Fruit fly (Drosophila melanogaster) whole organism: ENCODE results near the gene CG13893.

Source experiments
- Dll ChIP-seq: fragments of >200 bp; optimal IDR thresholded peaks from 2 replicates; lab custom pipeline; 2017
- pan ChIP-seq: fragments of >200 bp; optimal IDR thresholded peaks from 2 replicates; lab custom pipeline; 2017

DNA sequence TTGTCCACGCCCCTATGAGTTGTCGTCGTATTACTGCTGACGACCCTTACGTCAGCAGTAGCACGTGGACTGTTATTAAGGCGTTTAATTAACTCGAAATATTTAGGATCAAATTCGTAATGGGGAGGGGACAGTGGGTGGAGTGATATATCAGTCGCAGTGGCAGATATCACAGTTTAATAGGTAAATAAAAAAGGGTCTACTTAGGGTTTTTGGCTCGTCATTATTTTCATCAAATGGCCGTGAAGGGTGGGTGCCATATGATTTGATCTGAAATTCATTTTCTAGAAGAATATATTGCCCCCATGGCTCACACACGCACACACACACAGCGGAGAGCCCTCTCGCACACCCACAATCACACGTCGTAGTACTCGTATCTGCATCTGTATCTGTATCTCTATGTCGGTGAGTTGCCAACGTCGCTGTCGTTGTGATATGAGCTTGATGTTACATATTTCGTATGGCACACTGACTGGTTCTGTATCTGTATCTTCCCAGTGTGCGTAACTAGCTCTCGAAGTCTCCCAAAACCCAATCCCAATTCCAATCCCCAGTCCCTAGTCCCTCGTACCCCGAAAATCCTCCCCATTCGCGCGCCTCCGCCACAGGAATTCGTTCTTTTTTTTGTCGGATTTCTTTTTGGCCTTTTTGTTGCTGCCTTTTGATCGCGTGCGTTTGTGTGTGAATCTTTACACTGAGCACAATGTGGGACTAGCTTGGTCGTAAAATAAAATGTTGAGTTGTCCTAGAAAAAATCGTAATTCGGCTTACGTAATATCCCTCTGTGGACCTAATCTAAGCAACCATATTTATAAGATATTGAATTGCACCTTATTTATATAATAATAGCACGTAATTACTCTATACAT lies 22.9 kb upstream of the CG13893 start:
- no peak for TF ChIP-seq Dll (lab: Kevin White, UChicago)
- no peak for TF ChIP-seq pan (lab: Kevin White, UChicago)
